Fruit fly (Drosophila melanogaster) whole organism, embryonic: ENCODE data around the gene CG9948.
A peak's percentile ranks its signal among the peaks of the same experiment; 100 is the strongest.

Experiments used
- Blimp-1 ChIP-seq: fragments of 200-800 bp; sonication (Bioruptor generic); optimal IDR thresholded peaks from 3 replicates; lab custom pipeline; 2018; ENCODE audit warnings: missing biosample characterization, missing genetic modification characterization, mild to moderate bottlenecking, moderate library complexity, missing genetic modification reagents
- CG10321 ChIP-seq: fragments of 200-800 bp; sonication (Bioruptor generic); IDR thresholded peaks from 2 replicates; pipeline ENCODE4 v1.3.6; 2022; ENCODE audit warnings: missing biosample characterization, missing genetic modification characterization
- CG11560 ChIP-seq: fragments of 200-800 bp; sonication (Bioruptor generic); IDR thresholded peaks from 3 replicates; pipeline ENCODE4 v1.3.6; 2022; ENCODE audit warnings: missing biosample characterization, missing genetic modification characterization
- CG12104 ChIP-seq: fragments of 200-800 bp; sonication (Bioruptor generic); optimal IDR thresholded peaks from 3 replicates; lab custom pipeline; 2016; ENCODE audit warnings: missing biosample characterization, missing genetic modification characterization
- CG14014 ChIP-seq: fragments of 200-800 bp; sonication (Bioruptor generic); IDR thresholded peaks from 2 replicates; pipeline ENCODE4 v1.3.6; 2022; ENCODE audit warnings: missing biosample characterization, missing genetic modification characterization
- CG15011 ChIP-seq: fragments of 200-800 bp; sonication (Bioruptor generic); optimal IDR thresholded peaks from 3 replicates; lab custom pipeline; 2018; ENCODE audit warnings: missing biosample characterization, mild to moderate bottlenecking, missing genetic modification characterization
- CG16779 ChIP-seq: fragments of 200-800 bp; sonication (Bioruptor generic); IDR thresholded peaks from 2 replicates; pipeline ENCODE4 v1.3.6; 2022; ENCODE audit warnings: missing biosample characterization, missing genetic modification characterization
- CG16815 ChIP-seq: fragments of 200-800 bp; sonication (Bioruptor generic); optimal IDR thresholded peaks from 3 replicates; lab custom pipeline; 2017; ENCODE audit warnings: missing biosample characterization, mild to moderate bottlenecking, missing genetic modification characterization
- CG17612 ChIP-seq: fragments of 200-800 bp; sonication (Bioruptor generic); IDR thresholded peaks from 2 replicates; pipeline ENCODE4 v1.3.6; 2022; ENCODE audit warnings: missing biosample characterization, missing genetic modification characterization
- CG2120 ChIP-seq: fragments of 200-800 bp; sonication (Bioruptor generic); optimal IDR thresholded peaks from 3 replicates; lab custom pipeline; 2016; ENCODE audit warnings: missing biosample characterization, missing genetic modification characterization
- CG2202 ChIP-seq: fragments of 200-800 bp; sonication (Bioruptor generic); optimal IDR thresholded peaks from 2 replicates; lab custom pipeline; 2018; ENCODE audit warnings: missing biosample characterization, mild to moderate bottlenecking, missing genetic modification characterization
- CG3163 ChIP-seq: fragments of 200-800 bp; sonication (Bioruptor generic); optimal IDR thresholded peaks from 3 replicates; lab custom pipeline; 2016; ENCODE audit warnings: missing biosample characterization, missing genetic modification characterization
- CG4854 ChIP-seq: fragments of 200-800 bp; sonication (Bioruptor generic); optimal IDR thresholded peaks from 2 replicates; lab custom pipeline; 2016; ENCODE audit warnings: missing biosample characterization, missing genetic modification characterization, inconsistent platforms
- CG5245 ChIP-seq: fragments of 200-800 bp; sonication (Bioruptor generic); optimal IDR thresholded peaks from 3 replicates; lab custom pipeline; 2016; ENCODE audit warnings: missing biosample characterization, missing genetic modification characterization
- CG6765 ChIP-seq: fragments of 200-800 bp; sonication (Bioruptor generic); optimal IDR thresholded peaks from 3 replicates; lab custom pipeline; 2017; ENCODE audit warnings: missing biosample characterization, mild to moderate bottlenecking, missing genetic modification characterization
- CG8290 ChIP-seq, 3 experiments: fragments of 200-800 bp; sonication (Bioruptor generic); optimal IDR thresholded peaks; 2 replicates each; lab custom pipeline; 2016 to 2019; ENCODE audit warnings: missing biosample characterization in 3 of 3, missing genetic modification characterization in 3 of 3, mild to moderate bottlenecking in 2 of 3, moderate library complexity in 1 of 3
- CG9817 ChIP-seq: fragments of 200-800 bp; sonication (Bioruptor generic); optimal IDR thresholded peaks from 2 replicates; lab custom pipeline; 2018; ENCODE audit warnings: missing biosample characterization, mild to moderate bottlenecking, missing genetic modification characterization, moderate library complexity
- Camta ChIP-seq: fragments of 200-800 bp; sonication (Bioruptor generic); optimal IDR thresholded peaks from 2 replicates; lab custom pipeline; 2016; ENCODE audit warnings: missing biosample characterization, missing genetic modification characterization
- Dbx ChIP-seq: fragments of 200-800 bp; sonication (Bioruptor generic); IDR thresholded peaks from 3 replicates; pipeline ENCODE4 v1.3.6; 2022; ENCODE audit warnings: missing biosample characterization, missing genetic modification characterization
- Fer3 ChIP-seq: fragments of 200-800 bp; sonication (Bioruptor generic); optimal IDR thresholded peaks from 2 replicates; lab custom pipeline; 2018; ENCODE audit warnings: missing biosample characterization, mild to moderate bottlenecking, missing genetic modification characterization, moderate library complexity
- MBD-R2 ChIP-seq: fragments of 200-800 bp; sonication (Bioruptor generic); IDR thresholded peaks from 2 replicates; pipeline ENCODE4 v1.3.6; 2022; ENCODE audit warnings: missing biosample characterization, missing genetic modification characterization
- Med ChIP-seq: fragments of 200-800 bp; sonication (Bioruptor generic); peaks from one replicate; lab custom pipeline; 2016; ENCODE audit warnings: missing biosample characterization, missing genetic modification characterization, mild to moderate bottlenecking, inconsistent platforms, moderate library complexity
- Neu2 ChIP-seq: fragments of 200-800 bp; sonication (Bioruptor generic); optimal IDR thresholded peaks from 3 replicates; lab custom pipeline; 2016; ENCODE audit warnings: missing biosample characterization, missing genetic modification characterization, borderline replicate concordance
- Poxn ChIP-seq: fragments of 200-800 bp; sonication (Bioruptor generic); IDR thresholded peaks from 2 replicates; pipeline ENCODE4 v1.3.6; 2022; ENCODE audit warnings: missing biosample characterization, missing genetic modification characterization
- Ptx1 ChIP-seq: fragments of 200-800 bp; sonication (Bioruptor generic); IDR thresholded peaks from 2 replicates; pipeline ENCODE4 v1.3.6; 2022; ENCODE audit warnings: missing biosample characterization, missing genetic modification characterization
- Side ChIP-seq: fragments of 200-800 bp; sonication (Bioruptor generic); optimal IDR thresholded peaks from 2 replicates; lab custom pipeline; 2016; ENCODE audit warnings: missing biosample characterization, missing genetic modification characterization
- Sox102F ChIP-seq: fragments of 200-800 bp; sonication (Bioruptor generic); optimal IDR thresholded peaks from 2 replicates; lab custom pipeline; 2018; ENCODE audit warnings: missing biosample characterization, mild to moderate bottlenecking, missing genetic modification characterization, moderate library complexity
- Stat92E ChIP-seq, 3 experiments: fragments of >200 bp in 2 of 3; fragments of 200-800 bp in 1 of 3; sonication (Bioruptor generic) in 1 of 3; optimal IDR thresholded peaks; 2 replicates each; lab custom pipeline; 2017 to 2019; ENCODE audit warnings: missing biosample characterization in 3 of 3, missing genetic modification characterization in 3 of 3, mild to moderate bottlenecking in 1 of 3, moderate library complexity in 1 of 3
- Tbp ChIP-seq: fragments of >200 bp; optimal IDR thresholded peaks from 2 replicates; lab custom pipeline; 2018; ENCODE audit warnings: missing biosample characterization, missing genetic modification characterization
- al ChIP-seq: fragments of 200-800 bp; sonication (Bioruptor generic); IDR thresholded peaks from 2 replicates; pipeline ENCODE4 v1.3.6; 2022; ENCODE audit warnings: missing biosample characterization, missing genetic modification characterization
- chm ChIP-seq: fragments of 200-800 bp; sonication (Bioruptor generic); IDR thresholded peaks from 2 replicates; pipeline ENCODE4 v1.3.6; 2022; ENCODE audit warnings: missing biosample characterization, missing genetic modification characterization
- esg ChIP-seq: fragments of 200-800 bp; sonication (Bioruptor generic); conservative IDR thresholded peaks from 2 replicates; pipeline ENCODE4 v1.3.6; 2022; ENCODE audit warnings: missing biosample characterization, missing genetic modification characterization
- exex ChIP-seq: fragments of 200-800 bp; sonication (Bioruptor generic); optimal IDR thresholded peaks from 4 replicates; lab custom pipeline; 2018; ENCODE audit warnings: missing biosample characterization, mild to moderate bottlenecking, missing genetic modification characterization, moderate library complexity
- jumu ChIP-seq: fragments of 200-800 bp; sonication (Bioruptor generic); optimal IDR thresholded peaks from 3 replicates; lab custom pipeline; 2016; ENCODE audit warnings: missing biosample characterization, missing genetic modification characterization
- lmd ChIP-seq: fragments of 200-800 bp; sonication (Bioruptor generic); IDR thresholded peaks from 2 replicates; pipeline ENCODE4 v1.3.6; 2022; ENCODE audit warnings: missing biosample characterization, missing genetic modification characterization
- lov ChIP-seq, 2 experiments: fragments of 200-800 bp in 1 of 2; fragments of >200 bp in 1 of 2; sonication (Bioruptor generic) in 1 of 2; IDR thresholded peaks in 1 of 2; optimal IDR thresholded peaks in 1 of 2; 2 replicates in 1 of 2; 3 replicates in 1 of 2; pipeline versions ENCODE4 v1.3.6 to Lab custom; 2017 to 2022; ENCODE audit warnings: missing biosample characterization in 1 of 2, missing genetic modification characterization in 1 of 2
- nmo ChIP-seq: fragments of 200-800 bp; sonication (Bioruptor generic); optimal IDR thresholded peaks from 2 replicates; lab custom pipeline; 2018; ENCODE audit warnings: missing biosample characterization, mild to moderate bottlenecking, missing genetic modification characterization, moderate library complexity
- org-1 ChIP-seq: fragments of 200-800 bp; sonication (Bioruptor generic); optimal IDR thresholded peaks from 2 replicates; lab custom pipeline; 2017; ENCODE audit warnings: missing biosample characterization, missing genetic modification characterization
- ro ChIP-seq: fragments of 200-800 bp; sonication (Bioruptor generic); IDR thresholded peaks from 2 replicates; pipeline ENCODE4 v1.3.6; 2022; ENCODE audit warnings: missing biosample characterization, missing genetic modification characterization
- run ChIP-seq: fragments of 200-800 bp; sonication (Bioruptor generic); optimal IDR thresholded peaks from 3 replicates; lab custom pipeline; 2018; ENCODE audit warnings: missing biosample characterization, mild to moderate bottlenecking, missing genetic modification characterization
- scrt ChIP-seq: fragments of 200-800 bp; sonication (Bioruptor generic); optimal IDR thresholded peaks from 2 replicates; lab custom pipeline; 2018; ENCODE audit warnings: missing biosample characterization, mild to moderate bottlenecking, missing genetic modification characterization, moderate library complexity
- sna ChIP-seq: fragments of 200-800 bp; sonication (Bioruptor generic); IDR thresholded peaks from 2 replicates; pipeline ENCODE4 v1.3.6; 2022; ENCODE audit warnings: missing biosample characterization, missing genetic modification characterization; ENCODE audit not compliant: partially characterized antibody
- tll ChIP-seq, 2 experiments: fragments of 200-800 bp in 1 of 2; fragments of >200 bp in 1 of 2; sonication (Bioruptor generic) in 1 of 2; optimal IDR thresholded peaks; 2 replicates each; lab custom pipeline; 2017 to 2019; ENCODE audit warnings: missing biosample characterization in 2 of 2, missing genetic modification characterization in 2 of 2, mild to moderate bottlenecking in 1 of 2, moderate library complexity in 1 of 2
- trem ChIP-seq: fragments of 200-800 bp; optimal IDR thresholded peaks from 3 replicates; lab custom pipeline; 2019; ENCODE audit warnings: missing biosample characterization, mild to moderate bottlenecking, missing genetic modification characterization, moderate library complexity
- twi ChIP-seq: fragments of 200-800 bp; optimal IDR thresholded peaks from 2 replicates; lab custom pipeline; 2019; ENCODE audit warnings: missing biosample characterization, mild to moderate bottlenecking, missing genetic modification characterization, moderate library complexity
- unc-4 ChIP-seq: fragments of 200-800 bp; sonication (Bioruptor generic); IDR thresholded peaks from 2 replicates; pipeline ENCODE4 v1.3.6; 2022; ENCODE audit warnings: missing biosample characterization, missing genetic modification characterization; ENCODE audit not compliant: partially characterized antibody
- wek ChIP-seq: fragments of 200-800 bp; sonication (Bioruptor generic); optimal IDR thresholded peaks from 3 replicates; lab custom pipeline; 2018; ENCODE audit warnings: missing biosample characterization, mild to moderate bottlenecking, missing genetic modification characterization, moderate library complexity

The CG9948 gene

dm6 chr3L:6963792-6964487, 8.1 kb downstream of the CG9948 start (continued):
- TF ChIP-seq scrt (GFP tag; lab: Kevin White, UChicago) (peak; percentile 55), CG8290 (GFP tag; optimal IDR thresholded peaks at IDR 0.05; lab: Kevin White, UChicago) (peak; percentile 38), CG8290 (tag; optimal IDR thresholded peaks at IDR 0.05; lab: Kevin White, UChicago) (peak in 1 of 2 experiments; percentile 85), lmd (GFP tag; lab: Robert Waterston, UW) (peak; percentile 81), CG5245 (GFP tag; lab: Kevin White, UChicago) (peak; percentile 64), Side (GFP tag; lab: Kevin White, UChicago) (peak; percentile 79), sna (GFP tag; lab: Robert Waterston, UW) (no peak), CG12104 (GFP tag; lab: Kevin White, UChicago) (peak; percentile 73), Tbp (GFP tag; lab: Kevin White, UChicago) (no peak), CG15011 (peak; percentile 40), Blimp-1 (GFP tag; lab: Kevin White, UChicago) (peak; percentile 82), Neu2 (no peak), CG16779 (GFP tag; lab: Robert Waterston, UW) (0 out of 2 replicates have a peak, but pooled peaks have one; percentile 46), jumu (GFP tag; lab: Kevin White, UChicago) (peak; percentile 75), trem (tag; lab: Kevin White, UChicago) (peak; percentile 70), CG9817 (peak; percentile 56), al (GFP tag; lab: Robert Waterston, UW) (peak; percentile 40; the same call in 1 of the 2 replicates), CG10321 (GFP tag; lab: Robert Waterston, UW) (no peak; the same call in 1 of the 2 replicates), Fer3 (peak; percentile 80), nmo (GFP tag; lab: Kevin White, UChicago) (peak; percentile 86), CG17612 (GFP tag; lab: Robert Waterston, UW) (peak; percentile 36; the same call in 1 of the 2 replicates), Sox102F (peak; percentile 82), CG11560 (tag; lab: Robert Waterston, UW) (peak; percentile 41; the same call in 1 of the 3 replicates), Camta (GFP tag; lab: Kevin White, UChicago) (peak; percentile 87), CG14014 (GFP tag; lab: Robert Waterston, UW) (peak; percentile 81), CG16815 (GFP tag; lab: Kevin White, UChicago) (peak; percentile 67), esg (GFP tag; lab: Robert Waterston, UW) (peak; percentile 62), run (peak; percentile 71), CG2202 (peak; percentile 69), Ptx1 (GFP tag; lab: Robert Waterston, UW) (peak; percentile 79), ro (GFP tag; lab: Robert Waterston, UW) (no peak), Poxn (GFP tag; lab: Robert Waterston, UW) (no peak), CG4854 (GFP tag; lab: Kevin White, UChicago) (peak; percentile 71), org-1 (GFP tag; lab: Kevin White, UChicago) (peak; percentile 82), Med (GFP tag; lab: Kevin White, UChicago) (peak; percentile 96), tll (GFP tag; optimal IDR thresholded peaks at IDR 0.05; lab: Kevin White, UChicago) (no peak), unc-4 (GFP tag; lab: Robert Waterston, UW) (no peak), CG6765 (GFP tag; lab: Kevin White, UChicago) (peak; percentile 54), exex (tag; lab: Kevin White, UChicago) (no peak), Dbx (GFP tag; lab: Robert Waterston, UW) (peak; percentile 36; the same call in 1 of the 3 replicates), Stat92E (GFP tag; optimal IDR thresholded peaks at IDR 0.05; lab: Kevin White, UChicago) (peak in 1 of 3 experiments; percentile 25), chm (GFP tag; lab: Robert Waterston, UW) (peak; percentile 58; the same call in 1 of the 2 replicates), twi (tag; lab: Kevin White, UChicago) (peak; percentile 54), CG3163 (GFP tag; lab: Kevin White, UChicago) (peak; percentile 46), lov (optimal IDR thresholded peaks at IDR 0.05; lab: Kevin White, UChicago) (no peak), lov (GFP tag; IDR thresholded peaks at IDR 0.05; lab: Robert Waterston, UW) (no peak), MBD-R2 (GFP tag; lab: Robert Waterston, UW) (peak; percentile 46; the same call in 1 of the 2 replicates), CG2120 (peak; percentile 82), wek (GFP tag; lab: Kevin White, UChicago) (peak; percentile 70)
